Worm (Caenorhabditis elegans) whole organism, L2 larva: Measurements from ENCODE around the gene nstp-8.

Source experiments
- R02D3.7 ChIP-seq: fragments of 150-350 bp; optimal IDR thresholded peaks from 2 replicates; lab custom pipeline; 2014; ENCODE audit warnings: missing biosample characterization, missing genetic modification characterization
- nhr-77 ChIP-seq: fragments of 150-350 bp; optimal IDR thresholded peaks from 2 replicates; lab custom pipeline; 2014; ENCODE audit warnings: missing biosample characterization, missing genetic modification characterization
- skn-1 ChIP-seq: sonication (generic microtip); optimal IDR thresholded peaks from 2 replicates; lab custom pipeline; 2017; ENCODE audit warnings: missing biosample characterization, missing genetic modification characterization
- snpc-4 ChIP-seq: fragments of 150-350 bp; optimal IDR thresholded peaks from 2 replicates; lab custom pipeline; 2014; ENCODE audit warnings: missing biosample characterization, missing genetic modification characterization
- unc-39 ChIP-seq: fragments of 150-350 bp; optimal IDR thresholded peaks from 2 replicates; lab custom pipeline; 2014; ENCODE audit warnings: missing biosample characterization, missing genetic modification characterization
- unc-62 ChIP-seq: fragments of 150-350 bp; optimal IDR thresholded peaks from 2 replicates; lab custom pipeline; 2014; ENCODE audit warnings: missing biosample characterization, missing genetic modification reagents, missing genetic modification characterization

DNA sequence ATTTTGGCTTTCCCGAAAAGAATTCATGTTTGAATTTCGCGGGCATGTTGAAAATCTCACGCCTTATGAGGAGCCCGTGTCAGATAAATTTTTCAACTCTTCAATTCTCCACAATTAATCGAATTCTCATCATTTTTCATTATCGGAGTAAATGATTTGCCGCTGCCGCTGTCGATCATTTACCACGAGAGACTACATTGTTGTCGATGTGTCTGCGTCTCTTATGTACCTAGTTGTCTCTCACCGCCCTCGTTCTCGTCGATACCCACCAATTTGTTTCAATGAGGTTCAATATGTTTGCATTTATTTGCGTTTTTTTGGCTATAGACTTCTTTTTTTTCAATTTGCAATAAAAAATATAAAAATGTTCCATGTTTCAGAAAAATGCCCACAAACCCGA, 23.3 kb upstream of the nstp-8 start, which contains the start of gene nhr-13:
- no peak for TF ChIP-seq unc-62
- TF ChIP-seq skn-1 (tag; lab: Kevin White, UChicago): no peak
- TF ChIP-seq unc-39: no peak
- TF ChIP-seq nhr-77 (tag; lab: Kevin White, UChicago): no peak
- no peak for TF ChIP-seq snpc-4 (tag; lab: Kevin White, UChicago)
- no peak for TF ChIP-seq R02D3.7 (tag; lab: Kevin White, UChicago)
